Worm (Caenorhabditis elegans) whole organism, L2 larva: Measurements from ENCODE around the gene F44E2.10.
A peak's percentile ranks its signal among the peaks of the same experiment; 100 is the strongest.

ENCODE experiments used
- C34F6.9 ChIP-seq: fragments of 150-350 bp; optimal IDR thresholded peaks from 2 replicates; lab custom pipeline; 2014; ENCODE audit warnings: missing biosample characterization, missing genetic modification characterization
- F13H6.1 ChIP-seq: sonication (generic microtip); optimal IDR thresholded peaks from 2 replicates; lab custom pipeline; 2016; ENCODE audit warnings: missing genetic modification characterization, missing compliant biosample characterization
- R02D3.7 ChIP-seq: fragments of 150-350 bp; optimal IDR thresholded peaks from 2 replicates; lab custom pipeline; 2014; ENCODE audit warnings: missing biosample characterization, missing genetic modification characterization
- Y55F3AM.14 ChIP-seq: fragments of 200-800 bp; sonication (Bioruptor generic); optimal IDR thresholded peaks from 2 replicates; lab custom pipeline; 2018; ENCODE audit warnings: mild to moderate bottlenecking, missing genetic modification characterization, missing compliant biosample characterization
- ZK546.5 ChIP-seq: sonication (generic microtip); optimal IDR thresholded peaks from 2 replicates; lab custom pipeline; 2017; ENCODE audit warnings: missing biosample characterization, missing genetic modification characterization
- alr-1 ChIP-seq: fragments of 150-350 bp; optimal IDR thresholded peaks from 2 replicates; lab custom pipeline; 2014; ENCODE audit warnings: missing biosample characterization, missing genetic modification characterization
- aly-2 ChIP-seq: fragments of 150-350 bp; optimal IDR thresholded peaks from 2 replicates; lab custom pipeline; 2014; ENCODE audit warnings: missing biosample characterization, missing genetic modification characterization
- ama-1 ChIP-seq: fragments of 150-350 bp; optimal IDR thresholded peaks from 2 replicates; lab custom pipeline; 2018; ENCODE audit warnings: inconsistent platforms
- blmp-1 ChIP-seq: sonication (generic microtip); optimal IDR thresholded peaks from 2 replicates; lab custom pipeline; 2017; ENCODE audit warnings: missing genetic modification characterization, mild to moderate bottlenecking, missing compliant biosample characterization, antibody characterized with exemption, moderate library complexity; ENCODE audit not compliant: insufficient read depth
- ceh-16 ChIP-seq: fragments of 150-350 bp; optimal IDR thresholded peaks from 2 replicates; lab custom pipeline; 2014; ENCODE audit warnings: missing biosample characterization, missing genetic modification characterization
- ceh-82 ChIP-seq: fragments of 150-350 bp; optimal IDR thresholded peaks from 2 replicates; lab custom pipeline; 2014; ENCODE audit warnings: missing biosample characterization, missing genetic modification characterization
- crh-2 ChIP-seq: sonication (generic microtip); optimal IDR thresholded peaks from 2 replicates; lab custom pipeline; 2017; ENCODE audit warnings: missing biosample characterization, missing genetic modification characterization
- dmd-4 ChIP-seq: sonication (generic microtip); optimal IDR thresholded peaks from 2 replicates; lab custom pipeline; 2017; ENCODE audit warnings: missing biosample characterization, missing genetic modification characterization
- egl-27 ChIP-seq: sonication (generic microtip); optimal IDR thresholded peaks from 3 replicates; lab custom pipeline; 2017; ENCODE audit warnings: missing biosample characterization, missing genetic modification reagents, missing genetic modification characterization
- elt-1 ChIP-seq: fragments of 150-350 bp; optimal IDR thresholded peaks from 2 replicates; lab custom pipeline; 2014; ENCODE audit warnings: missing biosample characterization, missing genetic modification characterization
- elt-3 ChIP-seq: sonication (generic microtip); optimal IDR thresholded peaks from 2 replicates; lab custom pipeline; 2017; ENCODE audit warnings: missing biosample characterization, missing genetic modification characterization
- fos-1 ChIP-seq: fragments of 150-350 bp; optimal IDR thresholded peaks from 2 replicates; lab custom pipeline; 2014; ENCODE audit warnings: missing biosample characterization, missing genetic modification characterization
- gmeb-1 ChIP-seq: fragments of 150-350 bp; optimal IDR thresholded peaks from 2 replicates; lab custom pipeline; 2014; ENCODE audit warnings: missing biosample characterization, missing genetic modification characterization
- lin-11 ChIP-seq: fragments of 150-350 bp; sonication (generic microtip); optimal IDR thresholded peaks from 2 replicates; lab custom pipeline; 2014; ENCODE audit warnings: missing biosample characterization, missing genetic modification characterization, inconsistent platforms, mixed read lengths
- lin-13 ChIP-seq: fragments of 150-350 bp; optimal IDR thresholded peaks from 2 replicates; lab custom pipeline; 2014; ENCODE audit warnings: missing biosample characterization, missing genetic modification reagents, missing genetic modification characterization
- lin-39 ChIP-seq: fragments of 150-350 bp; optimal IDR thresholded peaks from 2 replicates; lab custom pipeline; 2014; ENCODE audit warnings: missing biosample characterization, missing genetic modification reagents, missing genetic modification characterization
- lsy-2 ChIP-seq, 2 experiments: fragments of 150-350 bp in 1 of 2; sonication (generic microtip) in 1 of 2; optimal IDR thresholded peaks; 2 replicates each; lab custom pipeline; 2014 to 2017; ENCODE audit warnings: missing biosample characterization in 2 of 2, missing genetic modification characterization in 2 of 2
- mab-5 ChIP-seq: fragments of 150-350 bp; optimal IDR thresholded peaks from 2 replicates; lab custom pipeline; 2014; ENCODE audit warnings: missing biosample characterization, missing genetic modification characterization
- mbf-1 ChIP-seq: sonication (generic microtip); optimal IDR thresholded peaks from 2 replicates; lab custom pipeline; 2017; ENCODE audit warnings: missing biosample characterization, missing genetic modification characterization
- mdl-1 ChIP-seq, 2 experiments: fragments of 150-350 bp in 1 of 2; sonication (generic microtip) in 1 of 2; optimal IDR thresholded peaks; 2 replicates each; lab custom pipeline; 2017; ENCODE audit warnings: missing biosample characterization in 2 of 2, missing genetic modification characterization in 2 of 2
- nhr-10 ChIP-seq: sonication (generic microtip); optimal IDR thresholded peaks from 2 replicates; lab custom pipeline; 2017; ENCODE audit warnings: missing biosample characterization, missing genetic modification characterization
- nhr-11 ChIP-seq: fragments of 150-350 bp; optimal IDR thresholded peaks from 2 replicates; lab custom pipeline; 2014; ENCODE audit warnings: missing biosample characterization, missing genetic modification characterization
- nhr-12 ChIP-seq: fragments of 150-350 bp; optimal IDR thresholded peaks from 2 replicates; lab custom pipeline; 2014; ENCODE audit warnings: missing biosample characterization, missing genetic modification characterization
- nhr-129 ChIP-seq: fragments of 150-350 bp; optimal IDR thresholded peaks from 2 replicates; lab custom pipeline; 2014; ENCODE audit warnings: missing biosample characterization, missing genetic modification characterization
- nhr-21 ChIP-seq: fragments of 150-350 bp; optimal IDR thresholded peaks from 2 replicates; lab custom pipeline; 2014; ENCODE audit warnings: missing biosample characterization, missing genetic modification characterization
- nhr-23 ChIP-seq: fragments of 150-350 bp; optimal IDR thresholded peaks from 2 replicates; lab custom pipeline; 2014; ENCODE audit warnings: missing biosample characterization, missing genetic modification reagents, missing genetic modification characterization
- nhr-237 ChIP-seq: fragments of 150-350 bp; optimal IDR thresholded peaks from 2 replicates; lab custom pipeline; 2014; ENCODE audit warnings: missing biosample characterization, missing genetic modification characterization
- nhr-25 ChIP-seq: fragments of 150-350 bp; sonication (generic microtip); optimal IDR thresholded peaks from 3 replicates; lab custom pipeline; 2014; ENCODE audit warnings: missing biosample characterization, missing genetic modification characterization
- nhr-6 ChIP-seq: fragments of 150-350 bp; optimal IDR thresholded peaks from 2 replicates; lab custom pipeline; 2014; ENCODE audit warnings: missing biosample characterization, missing genetic modification characterization
- nhr-77 ChIP-seq: fragments of 150-350 bp; optimal IDR thresholded peaks from 2 replicates; lab custom pipeline; 2014; ENCODE audit warnings: missing biosample characterization, missing genetic modification characterization
- peb-1 ChIP-seq: fragments of 150-350 bp; optimal IDR thresholded peaks from 2 replicates; lab custom pipeline; 2014; ENCODE audit warnings: missing biosample characterization, missing genetic modification characterization
- sem-4 ChIP-seq: fragments of 150-350 bp; optimal IDR thresholded peaks from 2 replicates; lab custom pipeline; 2014; ENCODE audit warnings: missing biosample characterization, missing genetic modification reagents, missing genetic modification characterization
- skn-1 ChIP-seq: sonication (generic microtip); optimal IDR thresholded peaks from 2 replicates; lab custom pipeline; 2017; ENCODE audit warnings: missing biosample characterization, missing genetic modification characterization
- sma-3 ChIP-seq: sonication (generic microtip); optimal IDR thresholded peaks from 2 replicates; lab custom pipeline; 2016; ENCODE audit warnings: missing genetic modification reagents, missing genetic modification characterization, missing compliant biosample characterization
- sma-9 ChIP-seq, 2 experiments: fragments of 150-350 bp in 1 of 2; sonication (generic microtip) in 1 of 2; optimal IDR thresholded peaks; 2 replicates each; lab custom pipeline; 2014 to 2016; ENCODE audit warnings: missing genetic modification characterization in 2 of 2, mild to moderate bottlenecking in 1 of 2, missing biosample characterization in 1 of 2, missing compliant biosample characterization in 1 of 2, missing genetic modification reagents in 1 of 2, moderate library complexity in 1 of 2
- snpc-4 ChIP-seq: fragments of 150-350 bp; optimal IDR thresholded peaks from 2 replicates; lab custom pipeline; 2014; ENCODE audit warnings: missing biosample characterization, missing genetic modification characterization
- unc-39 ChIP-seq: fragments of 150-350 bp; optimal IDR thresholded peaks from 2 replicates; lab custom pipeline; 2014; ENCODE audit warnings: missing biosample characterization, missing genetic modification characterization
- unc-55 ChIP-seq: fragments of 150-350 bp; sonication (generic microtip); optimal IDR thresholded peaks from 3 replicates; lab custom pipeline; 2014; ENCODE audit warnings: missing biosample characterization, missing genetic modification reagents, missing genetic modification characterization
- unc-62 ChIP-seq: fragments of 150-350 bp; optimal IDR thresholded peaks from 2 replicates; lab custom pipeline; 2014; ENCODE audit warnings: missing biosample characterization, missing genetic modification reagents, missing genetic modification characterization
- zag-1 ChIP-seq: fragments of 150-350 bp; optimal IDR thresholded peaks from 2 replicates; lab custom pipeline; 2014; ENCODE audit warnings: missing biosample characterization, missing genetic modification characterization
- ztf-1 ChIP-seq: fragments of 200-800 bp; sonication (Bioruptor generic); conservative IDR thresholded peaks from 2 replicates; pipeline ENCODE4 v1.3.6; 2022; ENCODE audit warnings: missing genetic modification characterization, missing compliant biosample characterization
- ztf-11 ChIP-seq: sonication (generic microtip); optimal IDR thresholded peaks from 2 replicates; lab custom pipeline; 2017; ENCODE audit warnings: missing biosample characterization, missing genetic modification characterization
- ztf-4 ChIP-seq: fragments of 150-350 bp; optimal IDR thresholded peaks from 2 replicates; lab custom pipeline; 2014; ENCODE audit warnings: missing biosample characterization, missing genetic modification characterization

F44E2.10 gene

ce11 chrIII:8784500-8784899 is 46.4 kb downstream of the F44E2.10 start:
- peak; percentile 49 for TF ChIP-seq unc-55 (GFP tag; lab: Kevin White, UChicago)
- no peak for TF ChIP-seq nhr-11
- TF ChIP-seq ceh-82 (tag; lab: Kevin White, UChicago): no peak
- TF ChIP-seq sma-9 (GFP tag; optimal IDR thresholded peaks at IDR 0.05; lab: Kevin White, UChicago): no peak
- no peak for TF ChIP-seq sma-9 (tag; optimal IDR thresholded peaks at IDR 0.05; lab: Kevin White, UChicago)
- TF ChIP-seq ZK546.5 (tag; lab: Kevin White, UChicago): no peak
- no peak for TF ChIP-seq nhr-6 (tag; lab: Kevin White, UChicago)
- no peak for TF ChIP-seq mdl-1 (tag; optimal IDR thresholded peaks at IDR 0.05; lab: Kevin White, UChicago)
- TF ChIP-seq nhr-129 (tag; lab: Kevin White, UChicago): no peak
- no peak for TF ChIP-seq Y55F3AM.14
- TF ChIP-seq zag-1: no peak
- peak; percentile 32 for TF ChIP-seq C34F6.9 (tag; lab: Kevin White, UChicago)
- TF ChIP-seq, all 48 proteins: peak for 2

DNA sequence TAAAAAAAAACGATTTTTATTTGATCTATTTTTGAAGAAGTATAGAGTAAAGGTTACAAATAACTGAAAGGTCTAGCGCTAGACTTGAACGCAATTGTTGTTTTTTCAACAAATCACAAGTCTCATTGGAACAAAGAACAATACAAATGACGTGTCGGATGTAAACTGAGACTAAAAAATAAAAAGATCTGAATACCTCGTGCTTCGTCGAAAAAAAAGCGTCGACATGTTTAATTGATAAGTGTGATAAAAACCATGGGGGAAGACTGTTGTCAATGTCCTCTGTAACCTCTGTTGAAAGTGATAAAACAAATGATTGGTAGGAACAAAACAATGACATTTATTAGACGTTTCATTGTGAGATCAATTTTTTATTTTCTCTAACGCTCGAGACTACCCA is 48.2 kb downstream of the F44E2.10 start:
- TF ChIP-seq gmeb-1 (tag; lab: Kevin White, UChicago) (no peak), alr-1 (tag; lab: Kevin White, UChicago) (no peak), peb-1 (no peak), nhr-11 (no peak), zag-1 (no peak), unc-62 (no peak), elt-3 (tag; lab: Kevin White, UChicago) (no peak), lin-39 (tag; lab: Kevin White, UChicago) (no peak), skn-1 (tag; lab: Kevin White, UChicago) (peak; percentile 7), nhr-25 (tag; lab: Kevin White, UChicago) (peak; percentile 51), dmd-4 (tag; lab: Kevin White, UChicago) (no peak), ztf-11 (tag; lab: Kevin White, UChicago) (no peak), ztf-4 (tag; lab: Kevin White, UChicago) (no peak), nhr-10 (tag; lab: Kevin White, UChicago) (no peak), sma-9 (GFP tag; optimal IDR thresholded peaks at IDR 0.05; lab: Kevin White, UChicago) (peak; percentile 67), sma-9 (tag; optimal IDR thresholded peaks at IDR 0.05; lab: Kevin White, UChicago) (no peak), ztf-1 (GFP tag; lab: Robert Waterston, UW) (no peak), mdl-1 (tag; optimal IDR thresholded peaks at IDR 0.05; lab: Kevin White, UChicago) (no peak), lsy-2 (tag; optimal IDR thresholded peaks at IDR 0.05; lab: Kevin White, UChicago) (peak in 1 of 2 experiments; percentile 4), egl-27 (tag; lab: Kevin White, UChicago) (no peak), ama-1 (no peak), ceh-16 (tag; lab: Kevin White, UChicago) (no peak), aly-2 (no peak), mab-5 (no peak), Y55F3AM.14 (no peak), blmp-1 (tag; lab: Kevin White, UChicago) (no peak), lin-13 (GFP tag; lab: Kevin White, UChicago) (no peak), ceh-82 (tag; lab: Kevin White, UChicago) (no peak), ZK546.5 (tag; lab: Kevin White, UChicago) (no peak), snpc-4 (no peak), nhr-21 (tag; lab: Kevin White, UChicago) (no peak), elt-1 (tag; lab: Kevin White, UChicago) (no peak), nhr-129 (tag; lab: Kevin White, UChicago) (peak; percentile 47), crh-2 (tag; lab: Kevin White, UChicago) (peak; percentile 67), fos-1 (peak; percentile 60), mbf-1 (tag; lab: Kevin White, UChicago) (no peak), nhr-6 (tag; lab: Kevin White, UChicago) (no peak), C34F6.9 (tag; lab: Kevin White, UChicago) (no peak), sem-4 (tag; lab: Kevin White, UChicago) (no peak), sma-3 (no peak), nhr-237 (tag; lab: Kevin White, UChicago) (no peak), nhr-23 (tag; lab: Kevin White, UChicago) (no peak), nhr-12 (tag; lab: Kevin White, UChicago) (no peak), unc-55 (GFP tag; lab: Kevin White, UChicago) (no peak), lin-11 (no peak), F13H6.1 (tag; lab: Kevin White, UChicago) (peak; percentile 10), nhr-77 (tag; lab: Kevin White, UChicago) (no peak), R02D3.7 (no peak), unc-39 (tag; lab: Kevin White, UChicago) (no peak)
